Fruit fly (Drosophila melanogaster): Measurements from ENCODE around the gene CG6163.

Gene CG6163

DNA sequence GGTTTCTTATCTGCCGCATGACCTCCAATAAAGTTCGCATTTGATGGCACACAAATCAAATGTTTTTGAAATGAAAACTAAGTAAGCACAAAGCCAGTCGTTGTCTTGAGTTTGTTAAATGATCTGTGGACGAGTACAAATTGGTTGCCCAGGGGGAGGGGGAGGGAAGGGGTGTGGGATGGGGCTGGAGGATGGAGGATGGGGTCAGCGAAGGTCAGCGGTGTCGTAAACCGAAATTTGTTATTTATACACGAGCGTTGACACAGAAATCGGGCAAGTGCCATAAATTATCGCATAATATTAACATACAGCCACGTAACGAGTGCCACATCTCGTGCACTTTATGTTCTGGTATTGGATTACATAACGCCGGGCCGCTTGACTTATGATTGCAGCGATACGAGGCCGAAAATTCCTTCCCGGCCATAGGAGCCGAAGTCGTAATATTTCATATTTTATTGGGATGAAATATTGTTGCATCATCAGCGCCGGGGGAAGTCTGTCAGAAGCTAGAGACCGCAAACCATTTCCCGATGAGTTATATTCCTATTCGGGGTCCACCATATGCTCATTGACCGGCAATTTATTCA, 11.6 kb upstream of the CG6163 start:
- TF ChIP-seq Dfd (GFP tag; optimal IDR thresholded peaks at IDR 0.05) (peak; percentile 5), fru (GFP tag; optimal IDR thresholded peaks at IDR 0.05) (no peak)

DNA sequence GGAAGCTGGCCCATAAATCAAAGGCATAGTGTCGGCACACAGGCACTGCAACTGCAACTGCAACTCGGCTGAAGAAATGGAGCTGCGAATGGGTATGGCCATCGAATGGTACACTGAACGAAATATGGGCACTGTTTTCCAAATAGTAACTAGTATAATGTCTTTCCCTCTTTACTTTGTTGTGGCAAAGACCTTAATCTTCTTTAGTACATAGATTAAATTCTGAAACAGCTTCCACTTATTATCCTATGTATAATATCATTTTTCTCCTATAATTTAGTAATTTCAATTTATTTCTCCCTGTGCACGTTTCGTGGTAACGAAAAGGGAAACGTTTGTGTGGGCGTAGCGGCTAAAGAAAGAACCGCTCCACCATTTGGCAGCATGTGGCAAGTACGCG, 10.6 kb upstream of the CG6163 start:
- no peak for TF ChIP-seq CrebA (GFP tag; optimal IDR thresholded peaks at IDR 0.05; ENCODE audit: borderline replicate concordance)
- no peak for TF ChIP-seq jim (GFP tag; optimal IDR thresholded peaks at IDR 0.05)
- TF ChIP-seq Sp1 (GFP tag; optimal IDR thresholded peaks at IDR 0.05): peak; percentile 51
- TF ChIP-seq OdsH (GFP tag; optimal IDR thresholded peaks at IDR 0.05): peak; percentile 36
- no peak for TF ChIP-seq sage (GFP tag; optimal IDR thresholded peaks at IDR 0.05)
- TF ChIP-seq foxo (GFP tag; optimal IDR thresholded peaks at IDR 0.05): peak in 1 of 2 experiments; percentile 53
- no peak for TF ChIP-seq Mio (GFP tag; optimal IDR thresholded peaks at IDR 0.05)
- no peak for TF ChIP-seq Hr78 (GFP tag; optimal IDR thresholded peaks at IDR 0.05)
- no peak for TF ChIP-seq pan (optimal IDR thresholded peaks at IDR 0.05)
- no peak for TF ChIP-seq dsf (GFP tag; optimal IDR thresholded peaks at IDR 0.05; ENCODE audit: borderline replicate concordance)
- peak; percentile 35 for TF ChIP-seq psq (GFP tag; optimal IDR thresholded peaks at IDR 0.05)
- TF ChIP-seq lola (GFP tag; optimal IDR thresholded peaks at IDR 0.05): no peak
- peak; percentile 38 for TF ChIP-seq ey (GFP tag; optimal IDR thresholded peaks at IDR 0.05)
- TF ChIP-seq Vsx2 (GFP tag; optimal IDR thresholded peaks at IDR 0.05; ENCODE audit: partially characterized antibody): no peak
- no peak for TF ChIP-seq Dif (GFP tag; optimal IDR thresholded peaks at IDR 0.05; ENCODE audit: partially characterized antibody)
- no peak for TF ChIP-seq GATAd (GFP tag; optimal IDR thresholded peaks at IDR 0.05)
- peak; percentile 37 for TF ChIP-seq rgr (GFP tag; optimal IDR thresholded peaks at IDR 0.05)
- TF ChIP-seq HLH106 (tag; optimal IDR thresholded peaks at IDR 0.05): peak; percentile 49
- no peak for TF ChIP-seq brk (GFP tag; optimal IDR thresholded peaks at IDR 0.05)
- no peak for TF ChIP-seq woc (GFP tag; optimal IDR thresholded peaks at IDR 0.05)
- TF ChIP-seq Jra (GFP tag; optimal IDR thresholded peaks at IDR 0.05): no peak
- TF ChIP-seq Myc (optimal IDR thresholded peaks at IDR 0.05): no peak
- TF ChIP-seq N (GFP tag; optimal IDR thresholded peaks at IDR 0.05): no peak
- no peak for TF ChIP-seq dl (GFP tag; optimal IDR thresholded peaks at IDR 0.05; ENCODE audit: insufficient read depth in 1 of 2, partially characterized antibody in 2 of 2)
- TF ChIP-seq usp (GFP tag; optimal IDR thresholded peaks at IDR 0.05): no peak
- no peak for TF ChIP-seq tai (GFP tag; optimal IDR thresholded peaks at IDR 0.05)
- TF ChIP-seq Hnf4 (GFP tag; optimal IDR thresholded peaks at IDR 0.05): no peak
- no peak for TF ChIP-seq Abd-B (GFP tag; optimal IDR thresholded peaks at IDR 0.05)
- TF ChIP-seq br (GFP tag; optimal IDR thresholded peaks at IDR 0.05): peak; percentile 24
- TF ChIP-seq CG9705 (GFP tag; optimal IDR thresholded peaks at IDR 0.05): no peak
- TF ChIP-seq fru (GFP tag; optimal IDR thresholded peaks at IDR 0.05): peak; percentile 56
- TF ChIP-seq h (GFP tag; optimal IDR thresholded peaks at IDR 0.05): peak; percentile 61
- TF ChIP-seq sv (GFP tag; optimal IDR thresholded peaks at IDR 0.05): peak; percentile 15
- no peak for TF ChIP-seq dmrt93B (GFP tag; optimal IDR thresholded peaks at IDR 0.05)
- no peak for TF ChIP-seq CG32264 (GFP tag; optimal IDR thresholded peaks at IDR 0.05)
- TF ChIP-seq Dfd (GFP tag; optimal IDR thresholded peaks at IDR 0.05): no peak
- no peak for TF ChIP-seq Hr83 (GFP tag; optimal IDR thresholded peaks at IDR 0.05; ENCODE audit: poor library complexity, severe bottlenecking)
- TF ChIP-seq Rel (GFP tag; optimal IDR thresholded peaks at IDR 0.05): no peak
- no peak for TF ChIP-seq Rel (tag; optimal IDR thresholded peaks at IDR 0.05)

Data from whole organism, wandering third instar larva.